Worm (Caenorhabditis elegans): Measurements from ENCODE around the gene F22D3.4.
A peak's percentile ranks its signal among the peaks of the same experiment; 100 is the strongest.

- no peak for TF ChIP-seq aly-2 (tag; optimal IDR thresholded peaks at IDR 0.05)
- no peak for TF ChIP-seq snpc-4 (tag; optimal IDR thresholded peaks at IDR 0.05)
- TF ChIP-seq nhr-12 (tag; optimal IDR thresholded peaks at IDR 0.05): no peak
- no peak for TF ChIP-seq mdl-1 (tag; optimal IDR thresholded peaks at IDR 0.05)
- TF ChIP-seq ZK546.5 (tag; optimal IDR thresholded peaks at IDR 0.05): no peak
- TF ChIP-seq unc-39 (tag; optimal IDR thresholded peaks at IDR 0.05): no peak
- peak; percentile 26 for TF ChIP-seq elt-2 (tag; optimal IDR thresholded peaks at IDR 0.05)
- no peak for TF ChIP-seq ama-1 (optimal IDR thresholded peaks at IDR 0.05)
Observed at ce11 chrII:6909568-6910122, 17.8 kb downstream of the F22D3.4 start, which contains the start of gene asm-1.

All from whole organism, L3 larva.